Worm (Caenorhabditis elegans): Measurements from ENCODE around the gene C39B10.1.

ce11 chrX:10499590-10499989 is 36.1 kb upstream of the C39B10.1 start, which contains the start of gene vab-3:
- TF ChIP-seq nhr-28 (tag; optimal IDR thresholded peaks at IDR 0.05), result no peak
- TF ChIP-seq unc-62 (GFP tag; optimal IDR thresholded peaks at IDR 0.05), result no peak
- no peak for TF ChIP-seq mab-5 (tag; optimal IDR thresholded peaks at IDR 0.05)
- no peak for TF ChIP-seq pha-4 (tag; optimal IDR thresholded peaks at IDR 0.05)
- no peak for TF ChIP-seq lin-32 (GFP tag; optimal IDR thresholded peaks at IDR 0.05)
- TF ChIP-seq elt-3 (tag; optimal IDR thresholded peaks at IDR 0.05), result no peak
- TF ChIP-seq ham-2 (GFP tag; optimal IDR thresholded peaks at IDR 0.05), result no peak
- TF ChIP-seq snpc-4 (tag; optimal IDR thresholded peaks at IDR 0.05), result no peak
- no peak for TF ChIP-seq nhr-12 (tag; optimal IDR thresholded peaks at IDR 0.05)
- TF ChIP-seq ceh-83 (GFP tag; optimal IDR thresholded peaks at IDR 0.05), result no peak
- no peak for TF ChIP-seq drap-1 (GFP tag; optimal IDR thresholded peaks at IDR 0.05)

Data from whole organism, mixed stage, embryonic.